Worm (Caenorhabditis elegans) whole organism, L2 larva: ENCODE measurements around the gene col-17.

ENCODE experiments used
- C34F6.9 ChIP-seq: fragments of 150-350 bp; optimal IDR thresholded peaks from 2 replicates; lab custom pipeline; 2014; ENCODE audit warnings: missing biosample characterization, missing genetic modification characterization
- F13H6.1 ChIP-seq: sonication (generic microtip); optimal IDR thresholded peaks from 2 replicates; lab custom pipeline; 2016; ENCODE audit warnings: missing genetic modification characterization, missing compliant biosample characterization
- R02D3.7 ChIP-seq: fragments of 150-350 bp; optimal IDR thresholded peaks from 2 replicates; lab custom pipeline; 2014; ENCODE audit warnings: missing biosample characterization, missing genetic modification characterization
- Y55F3AM.14 ChIP-seq: fragments of 200-800 bp; sonication (Bioruptor generic); optimal IDR thresholded peaks from 2 replicates; lab custom pipeline; 2018; ENCODE audit warnings: mild to moderate bottlenecking, missing genetic modification characterization, missing compliant biosample characterization
- ZK546.5 ChIP-seq: sonication (generic microtip); optimal IDR thresholded peaks from 2 replicates; lab custom pipeline; 2017; ENCODE audit warnings: missing biosample characterization, missing genetic modification characterization
- alr-1 ChIP-seq: fragments of 150-350 bp; optimal IDR thresholded peaks from 2 replicates; lab custom pipeline; 2014; ENCODE audit warnings: missing biosample characterization, missing genetic modification characterization
- ama-1 ChIP-seq: fragments of 150-350 bp; optimal IDR thresholded peaks from 2 replicates; lab custom pipeline; 2018; ENCODE audit warnings: inconsistent platforms
- blmp-1 ChIP-seq: sonication (generic microtip); optimal IDR thresholded peaks from 2 replicates; lab custom pipeline; 2017; ENCODE audit warnings: missing genetic modification characterization, mild to moderate bottlenecking, missing compliant biosample characterization, antibody characterized with exemption, moderate library complexity; ENCODE audit not compliant: insufficient read depth
- ceh-16 ChIP-seq: fragments of 150-350 bp; optimal IDR thresholded peaks from 2 replicates; lab custom pipeline; 2014; ENCODE audit warnings: missing biosample characterization, missing genetic modification characterization
- ceh-82 ChIP-seq: fragments of 150-350 bp; optimal IDR thresholded peaks from 2 replicates; lab custom pipeline; 2014; ENCODE audit warnings: missing biosample characterization, missing genetic modification characterization
- crh-2 ChIP-seq: sonication (generic microtip); optimal IDR thresholded peaks from 2 replicates; lab custom pipeline; 2017; ENCODE audit warnings: missing biosample characterization, missing genetic modification characterization
- dmd-4 ChIP-seq: sonication (generic microtip); optimal IDR thresholded peaks from 2 replicates; lab custom pipeline; 2017; ENCODE audit warnings: missing biosample characterization, missing genetic modification characterization
- egl-27 ChIP-seq: sonication (generic microtip); optimal IDR thresholded peaks from 3 replicates; lab custom pipeline; 2017; ENCODE audit warnings: missing biosample characterization, missing genetic modification reagents, missing genetic modification characterization
- elt-3 ChIP-seq: sonication (generic microtip); optimal IDR thresholded peaks from 2 replicates; lab custom pipeline; 2017; ENCODE audit warnings: missing biosample characterization, missing genetic modification characterization
- fos-1 ChIP-seq: fragments of 150-350 bp; optimal IDR thresholded peaks from 2 replicates; lab custom pipeline; 2014; ENCODE audit warnings: missing biosample characterization, missing genetic modification characterization
- gmeb-1 ChIP-seq: fragments of 150-350 bp; optimal IDR thresholded peaks from 2 replicates; lab custom pipeline; 2014; ENCODE audit warnings: missing biosample characterization, missing genetic modification characterization
- lin-11 ChIP-seq: fragments of 150-350 bp; sonication (generic microtip); optimal IDR thresholded peaks from 2 replicates; lab custom pipeline; 2014; ENCODE audit warnings: missing biosample characterization, missing genetic modification characterization, inconsistent platforms, mixed read lengths
- lin-13 ChIP-seq: fragments of 150-350 bp; optimal IDR thresholded peaks from 2 replicates; lab custom pipeline; 2014; ENCODE audit warnings: missing biosample characterization, missing genetic modification reagents, missing genetic modification characterization
- lin-39 ChIP-seq: fragments of 150-350 bp; optimal IDR thresholded peaks from 2 replicates; lab custom pipeline; 2014; ENCODE audit warnings: missing biosample characterization, missing genetic modification reagents, missing genetic modification characterization
- lsy-2 ChIP-seq, 2 experiments: fragments of 150-350 bp in 1 of 2; sonication (generic microtip) in 1 of 2; optimal IDR thresholded peaks; 2 replicates each; lab custom pipeline; 2014 to 2017; ENCODE audit warnings: missing biosample characterization in 2 of 2, missing genetic modification characterization in 2 of 2
- mab-5 ChIP-seq: fragments of 150-350 bp; optimal IDR thresholded peaks from 2 replicates; lab custom pipeline; 2014; ENCODE audit warnings: missing biosample characterization, missing genetic modification characterization
- mbf-1 ChIP-seq: sonication (generic microtip); optimal IDR thresholded peaks from 2 replicates; lab custom pipeline; 2017; ENCODE audit warnings: missing biosample characterization, missing genetic modification characterization
- mdl-1 ChIP-seq, 2 experiments: fragments of 150-350 bp in 1 of 2; sonication (generic microtip) in 1 of 2; optimal IDR thresholded peaks; 2 replicates each; lab custom pipeline; 2017; ENCODE audit warnings: missing biosample characterization in 2 of 2, missing genetic modification characterization in 2 of 2
- nhr-10 ChIP-seq: sonication (generic microtip); optimal IDR thresholded peaks from 2 replicates; lab custom pipeline; 2017; ENCODE audit warnings: missing biosample characterization, missing genetic modification characterization
- nhr-11 ChIP-seq: fragments of 150-350 bp; optimal IDR thresholded peaks from 2 replicates; lab custom pipeline; 2014; ENCODE audit warnings: missing biosample characterization, missing genetic modification characterization
- nhr-12 ChIP-seq: fragments of 150-350 bp; optimal IDR thresholded peaks from 2 replicates; lab custom pipeline; 2014; ENCODE audit warnings: missing biosample characterization, missing genetic modification characterization
- nhr-129 ChIP-seq: fragments of 150-350 bp; optimal IDR thresholded peaks from 2 replicates; lab custom pipeline; 2014; ENCODE audit warnings: missing biosample characterization, missing genetic modification characterization
- nhr-21 ChIP-seq: fragments of 150-350 bp; optimal IDR thresholded peaks from 2 replicates; lab custom pipeline; 2014; ENCODE audit warnings: missing biosample characterization, missing genetic modification characterization
- nhr-23 ChIP-seq: fragments of 150-350 bp; optimal IDR thresholded peaks from 2 replicates; lab custom pipeline; 2014; ENCODE audit warnings: missing biosample characterization, missing genetic modification reagents, missing genetic modification characterization
- nhr-237 ChIP-seq: fragments of 150-350 bp; optimal IDR thresholded peaks from 2 replicates; lab custom pipeline; 2014; ENCODE audit warnings: missing biosample characterization, missing genetic modification characterization
- nhr-25 ChIP-seq: fragments of 150-350 bp; sonication (generic microtip); optimal IDR thresholded peaks from 3 replicates; lab custom pipeline; 2014; ENCODE audit warnings: missing biosample characterization, missing genetic modification characterization
- nhr-6 ChIP-seq: fragments of 150-350 bp; optimal IDR thresholded peaks from 2 replicates; lab custom pipeline; 2014; ENCODE audit warnings: missing biosample characterization, missing genetic modification characterization
- nhr-77 ChIP-seq: fragments of 150-350 bp; optimal IDR thresholded peaks from 2 replicates; lab custom pipeline; 2014; ENCODE audit warnings: missing biosample characterization, missing genetic modification characterization
- peb-1 ChIP-seq: fragments of 150-350 bp; optimal IDR thresholded peaks from 2 replicates; lab custom pipeline; 2014; ENCODE audit warnings: missing biosample characterization, missing genetic modification characterization
- sem-4 ChIP-seq: fragments of 150-350 bp; optimal IDR thresholded peaks from 2 replicates; lab custom pipeline; 2014; ENCODE audit warnings: missing biosample characterization, missing genetic modification reagents, missing genetic modification characterization
- skn-1 ChIP-seq: sonication (generic microtip); optimal IDR thresholded peaks from 2 replicates; lab custom pipeline; 2017; ENCODE audit warnings: missing biosample characterization, missing genetic modification characterization
- sma-3 ChIP-seq: sonication (generic microtip); optimal IDR thresholded peaks from 2 replicates; lab custom pipeline; 2016; ENCODE audit warnings: missing genetic modification reagents, missing genetic modification characterization, missing compliant biosample characterization
- sma-9 ChIP-seq, 2 experiments: fragments of 150-350 bp in 1 of 2; sonication (generic microtip) in 1 of 2; optimal IDR thresholded peaks; 2 replicates each; lab custom pipeline; 2014 to 2016; ENCODE audit warnings: missing genetic modification characterization in 2 of 2, mild to moderate bottlenecking in 1 of 2, missing biosample characterization in 1 of 2, missing compliant biosample characterization in 1 of 2, missing genetic modification reagents in 1 of 2, moderate library complexity in 1 of 2
- snpc-4 ChIP-seq: fragments of 150-350 bp; optimal IDR thresholded peaks from 2 replicates; lab custom pipeline; 2014; ENCODE audit warnings: missing biosample characterization, missing genetic modification characterization
- unc-39 ChIP-seq: fragments of 150-350 bp; optimal IDR thresholded peaks from 2 replicates; lab custom pipeline; 2014; ENCODE audit warnings: missing biosample characterization, missing genetic modification characterization
- unc-55 ChIP-seq: fragments of 150-350 bp; sonication (generic microtip); optimal IDR thresholded peaks from 3 replicates; lab custom pipeline; 2014; ENCODE audit warnings: missing biosample characterization, missing genetic modification reagents, missing genetic modification characterization
- unc-62 ChIP-seq: fragments of 150-350 bp; optimal IDR thresholded peaks from 2 replicates; lab custom pipeline; 2014; ENCODE audit warnings: missing biosample characterization, missing genetic modification reagents, missing genetic modification characterization
- zag-1 ChIP-seq: fragments of 150-350 bp; optimal IDR thresholded peaks from 2 replicates; lab custom pipeline; 2014; ENCODE audit warnings: missing biosample characterization, missing genetic modification characterization
- ztf-1 ChIP-seq: fragments of 200-800 bp; sonication (Bioruptor generic); conservative IDR thresholded peaks from 2 replicates; pipeline ENCODE4 v1.3.6; 2022; ENCODE audit warnings: missing genetic modification characterization, missing compliant biosample characterization
- ztf-11 ChIP-seq: sonication (generic microtip); optimal IDR thresholded peaks from 2 replicates; lab custom pipeline; 2017; ENCODE audit warnings: missing biosample characterization, missing genetic modification characterization
- ztf-4 ChIP-seq: fragments of 150-350 bp; optimal IDR thresholded peaks from 2 replicates; lab custom pipeline; 2014; ENCODE audit warnings: missing biosample characterization, missing genetic modification characterization

col-17 gene

ce11 chrII:4851594-4852106, 15.7 kb downstream of the col-17 start, which contains the start of gene dnj-9:
dnj-9 (plus strand) TSS chrII:4852056.
- TF ChIP-seq crh-2 (tag; lab: Kevin White, UChicago) (peak; percentile 96), ama-1 (peak; percentile 77), ceh-16 (tag; lab: Kevin White, UChicago) (peak; percentile 6), ZK546.5 (tag; lab: Kevin White, UChicago) (peak; percentile 68), nhr-6 (peak; percentile 89), nhr-21 (tag; lab: Kevin White, UChicago) (peak; percentile 93), unc-55 (GFP tag; lab: Kevin White, UChicago) (peak; percentile 98), sma-9 (GFP tag; optimal IDR thresholded peaks at IDR 0.05; lab: Kevin White, UChicago) (peak; percentile 98), sma-9 (tag; optimal IDR thresholded peaks at IDR 0.05; lab: Kevin White, UChicago) (no peak), mdl-1 (tag; optimal IDR thresholded peaks at IDR 0.05; lab: Kevin White, UChicago) (peak in 1 of 2 experiments; percentile 62), nhr-237 (tag; lab: Kevin White, UChicago) (peak; percentile 45), nhr-10 (tag; lab: Kevin White, UChicago) (peak; percentile 91), lsy-2 (tag; optimal IDR thresholded peaks at IDR 0.05; lab: Kevin White, UChicago) (peak; percentile 95 to 96), nhr-23 (tag; lab: Kevin White, UChicago) (no peak), sem-4 (tag; lab: Kevin White, UChicago) (peak; percentile 95), nhr-11 (tag; lab: Kevin White, UChicago) (no peak), sma-3 (GFP tag; lab: Kevin White, UChicago) (peak; percentile 96), Y55F3AM.14 (GFP tag; lab: Kevin White, UChicago) (no peak), mbf-1 (tag; lab: Kevin White, UChicago) (no peak), nhr-77 (tag; lab: Kevin White, UChicago) (peak; percentile 79), lin-11 (peak; percentile 90), peb-1 (no peak), unc-62 (peak; percentile 63), nhr-12 (tag; lab: Kevin White, UChicago) (peak; percentile 60), fos-1 (tag; lab: Kevin White, UChicago) (peak; percentile 77), unc-39 (tag; lab: Kevin White, UChicago) (no peak), nhr-25 (tag; lab: Kevin White, UChicago) (peak; percentile 97), ztf-4 (tag; lab: Kevin White, UChicago) (peak; percentile 91), ztf-1 (GFP tag; lab: Robert Waterston, UW) (no peak), egl-27 (tag; lab: Kevin White, UChicago) (peak; percentile 94), zag-1 (peak; percentile 85), mab-5 (tag; lab: Kevin White, UChicago) (peak; percentile 93), blmp-1 (peak; percentile 77), F13H6.1 (tag; lab: Kevin White, UChicago) (peak; percentile 96), alr-1 (peak; percentile 38), lin-13 (GFP tag; lab: Kevin White, UChicago) (peak; percentile 95), R02D3.7 (tag; lab: Kevin White, UChicago) (peak; percentile 78), nhr-129 (tag; lab: Kevin White, UChicago) (peak; percentile 87), snpc-4 (tag; lab: Kevin White, UChicago) (peak; percentile 84), gmeb-1 (tag; lab: Kevin White, UChicago) (peak; percentile 100), elt-3 (tag; lab: Kevin White, UChicago) (no peak), ceh-82 (tag; lab: Kevin White, UChicago) (peak; percentile 43), lin-39 (tag; lab: Kevin White, UChicago) (no peak), skn-1 (tag; lab: Kevin White, UChicago) (peak; percentile 58), ztf-11 (tag; lab: Kevin White, UChicago) (no peak), dmd-4 (peak; percentile 63), C34F6.9 (tag; lab: Kevin White, UChicago) (peak; percentile 98)
